Worm (Caenorhabditis elegans): Measurements from ENCODE around the gene snap-29.

The snap-29 gene

DNA sequence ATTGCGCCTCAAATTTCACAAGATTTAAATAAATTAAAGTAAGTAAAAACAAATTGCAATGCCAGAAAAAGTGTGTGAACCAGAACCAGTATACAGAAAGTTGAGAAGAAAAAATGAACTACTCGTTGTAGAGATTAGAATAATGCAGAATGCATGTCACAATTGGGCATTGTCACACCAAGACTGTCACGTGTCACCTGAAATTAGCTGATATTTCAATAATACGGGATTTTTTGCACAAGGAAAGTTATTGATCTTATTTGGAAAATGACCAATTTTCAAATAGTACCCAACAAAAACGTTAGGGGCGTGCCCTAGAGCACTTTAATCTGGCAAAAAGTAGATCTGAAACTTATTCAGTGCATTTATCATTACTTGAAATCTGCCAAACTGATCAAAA is 34.1 kb upstream of the snap-29 start:
- no peak for TF ChIP-seq mbf-1 (tag; optimal IDR thresholded peaks at IDR 0.05)
- no peak for TF ChIP-seq peb-1 (tag; optimal IDR thresholded peaks at IDR 0.05)
- no peak for TF ChIP-seq nhr-77 (tag; optimal IDR thresholded peaks at IDR 0.05)
- TF ChIP-seq R02D3.7 (tag; optimal IDR thresholded peaks at IDR 0.05) = no peak
- TF ChIP-seq lin-39 (tag; optimal IDR thresholded peaks at IDR 0.05) = no peak
- no peak for TF ChIP-seq nhr-11 (tag; optimal IDR thresholded peaks at IDR 0.05)
- no peak for TF ChIP-seq unc-39 (tag; optimal IDR thresholded peaks at IDR 0.05)
- TF ChIP-seq mab-5 (tag; optimal IDR thresholded peaks at IDR 0.05) = no peak
- TF ChIP-seq elt-3 (tag; optimal IDR thresholded peaks at IDR 0.05) = no peak
- no peak for TF ChIP-seq lin-13 (GFP tag; optimal IDR thresholded peaks at IDR 0.05)
- TF ChIP-seq egl-27 (tag; optimal IDR thresholded peaks at IDR 0.05) = no peak
- no peak for TF ChIP-seq F13H6.1 (tag; optimal IDR thresholded peaks at IDR 0.05)
- no peak for TF ChIP-seq C34F6.9 (tag; optimal IDR thresholded peaks at IDR 0.05)
- no peak for TF ChIP-seq sma-9 (GFP tag; optimal IDR thresholded peaks at IDR 0.05)
- no peak for TF ChIP-seq sma-9 (tag; optimal IDR thresholded peaks at IDR 0.05)
- TF ChIP-seq fos-1 (tag; optimal IDR thresholded peaks at IDR 0.05) = no peak
- no peak for TF ChIP-seq gmeb-1 (tag; optimal IDR thresholded peaks at IDR 0.05)
- TF ChIP-seq nhr-25 (tag; optimal IDR thresholded peaks at IDR 0.05) = no peak
- no peak for TF ChIP-seq lin-11 (tag; optimal IDR thresholded peaks at IDR 0.05)
- no peak for TF ChIP-seq sem-4 (tag; optimal IDR thresholded peaks at IDR 0.05)

ce11 chrIII:8742584-8742983 is 33.5 kb upstream of the snap-29 start:
- TF ChIP-seq F13H6.1 (tag; optimal IDR thresholded peaks at IDR 0.05) (no peak), sma-3 (GFP tag; optimal IDR thresholded peaks at IDR 0.05) (no peak), ztf-1 (GFP tag; conservative IDR thresholded peaks at IDR 0.05) (no peak), skn-1 (tag; optimal IDR thresholded peaks at IDR 0.05) (no peak), nhr-25 (tag; optimal IDR thresholded peaks at IDR 0.05) (no peak), unc-55 (GFP tag; optimal IDR thresholded peaks at IDR 0.05) (no peak), R02D3.7 (tag; optimal IDR thresholded peaks at IDR 0.05) (no peak), nhr-10 (tag; optimal IDR thresholded peaks at IDR 0.05) (no peak), Y55F3AM.14 (GFP tag; optimal IDR thresholded peaks at IDR 0.05) (no peak), ceh-16 (tag; optimal IDR thresholded peaks at IDR 0.05) (no peak), peb-1 (tag; optimal IDR thresholded peaks at IDR 0.05) (no peak), unc-39 (tag; optimal IDR thresholded peaks at IDR 0.05) (no peak), nhr-21 (tag; optimal IDR thresholded peaks at IDR 0.05) (no peak), sem-4 (tag; optimal IDR thresholded peaks at IDR 0.05) (no peak), ztf-4 (tag; optimal IDR thresholded peaks at IDR 0.05) (no peak), gmeb-1 (tag; optimal IDR thresholded peaks at IDR 0.05) (no peak), ama-1 (optimal IDR thresholded peaks at IDR 0.05) (no peak), mab-5 (tag; optimal IDR thresholded peaks at IDR 0.05) (no peak), unc-62 (GFP tag; optimal IDR thresholded peaks at IDR 0.05) (no peak), elt-3 (tag; optimal IDR thresholded peaks at IDR 0.05) (no peak)

DNA sequence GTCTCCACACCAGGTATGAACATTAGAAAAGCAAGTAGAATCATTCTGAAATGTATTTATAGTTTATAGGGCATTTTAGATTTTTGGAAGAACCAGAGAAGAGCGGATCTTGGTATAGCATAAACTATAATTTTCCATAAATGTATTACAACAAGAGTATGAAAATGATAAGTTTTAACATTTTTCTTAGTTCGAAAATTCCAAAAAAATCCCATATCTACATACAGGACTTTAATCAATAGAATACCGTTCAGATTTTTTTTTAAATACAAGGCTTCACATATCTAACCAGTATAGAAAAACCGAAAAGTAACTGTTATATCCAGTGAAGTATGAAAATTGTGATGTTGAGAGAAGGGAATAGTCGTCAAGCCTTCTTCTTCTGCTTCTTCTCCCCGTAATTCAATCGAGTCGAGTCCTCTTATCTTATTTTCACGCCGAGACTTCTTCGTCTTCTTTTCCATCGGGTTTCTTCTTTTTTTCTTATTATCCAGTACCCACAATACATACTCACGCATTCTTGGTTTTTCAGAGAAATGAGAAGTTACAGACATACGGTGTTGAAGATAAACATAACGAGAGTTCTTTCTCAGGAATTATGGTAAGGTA is 32.2 kb upstream of the snap-29 start, which contains the start of gene ZK370.6:
Gene ZK370.6, minus strand, starts transcription at position 51 of the 609 bp plus-strand sequence.
- TF ChIP-seq snpc-4 (tag; optimal IDR thresholded peaks at IDR 0.05) (no peak), lin-39 (tag; optimal IDR thresholded peaks at IDR 0.05) (no peak), zag-1 (tag; optimal IDR thresholded peaks at IDR 0.05) (no peak), sma-3 (GFP tag; optimal IDR thresholded peaks at IDR 0.05) (no peak), lin-11 (tag; optimal IDR thresholded peaks at IDR 0.05) (no peak), lin-13 (GFP tag; optimal IDR thresholded peaks at IDR 0.05) (no peak), ama-1 (optimal IDR thresholded peaks at IDR 0.05) (no peak), skn-1 (tag; optimal IDR thresholded peaks at IDR 0.05) (no peak), unc-55 (GFP tag; optimal IDR thresholded peaks at IDR 0.05) (no peak), nhr-237 (tag; optimal IDR thresholded peaks at IDR 0.05) (no peak), lsy-2 (tag; optimal IDR thresholded peaks at IDR 0.05) (no peak), unc-62 (GFP tag; optimal IDR thresholded peaks at IDR 0.05) (no peak), nhr-25 (tag; optimal IDR thresholded peaks at IDR 0.05) (no peak), ztf-4 (tag; optimal IDR thresholded peaks at IDR 0.05) (no peak)

DNA sequence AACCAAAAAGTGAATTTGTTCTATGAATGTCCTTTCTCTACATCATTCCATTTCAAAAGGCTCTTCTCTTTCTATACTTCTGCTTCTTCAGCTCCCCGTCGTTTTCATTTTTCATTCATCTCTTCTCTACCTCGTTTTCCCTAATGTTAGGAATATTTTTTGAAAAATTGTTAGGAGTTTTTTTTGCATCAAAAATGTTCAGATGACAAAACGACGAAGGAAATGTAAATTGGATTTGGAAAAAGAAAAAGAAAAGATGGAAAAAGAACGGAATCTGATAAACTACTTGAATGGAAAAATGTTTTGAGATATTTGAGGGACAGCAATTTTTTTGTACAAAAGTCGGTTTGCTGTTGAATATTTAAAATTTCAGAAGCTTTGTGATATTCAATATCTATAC is 31.3 kb upstream of the snap-29 start:
- TF ChIP-seq ceh-16 (tag; optimal IDR thresholded peaks at IDR 0.05) (no peak), aly-2 (tag; optimal IDR thresholded peaks at IDR 0.05) (no peak), nhr-23 (tag; optimal IDR thresholded peaks at IDR 0.05) (no peak), nhr-77 (tag; optimal IDR thresholded peaks at IDR 0.05) (no peak), fos-1 (tag; optimal IDR thresholded peaks at IDR 0.05) (no peak), Y55F3AM.14 (GFP tag; optimal IDR thresholded peaks at IDR 0.05) (no peak), lin-13 (GFP tag; optimal IDR thresholded peaks at IDR 0.05) (no peak), ceh-82 (tag; optimal IDR thresholded peaks at IDR 0.05) (no peak), unc-39 (tag; optimal IDR thresholded peaks at IDR 0.05) (no peak), sma-9 (GFP tag; optimal IDR thresholded peaks at IDR 0.05) (no peak), sma-9 (tag; optimal IDR thresholded peaks at IDR 0.05) (no peak), crh-2 (tag; optimal IDR thresholded peaks at IDR 0.05) (no peak), ztf-4 (tag; optimal IDR thresholded peaks at IDR 0.05) (no peak), ZK546.5 (tag; optimal IDR thresholded peaks at IDR 0.05) (no peak), skn-1 (tag; optimal IDR thresholded peaks at IDR 0.05) (no peak), gmeb-1 (tag; optimal IDR thresholded peaks at IDR 0.05) (no peak), dmd-4 (tag; optimal IDR thresholded peaks at IDR 0.05) (no peak), nhr-21 (tag; optimal IDR thresholded peaks at IDR 0.05) (no peak), lsy-2 (tag; optimal IDR thresholded peaks at IDR 0.05) (no peak), egl-27 (tag; optimal IDR thresholded peaks at IDR 0.05) (no peak), F13H6.1 (tag; optimal IDR thresholded peaks at IDR 0.05) (no peak)
